Worm (Caenorhabditis elegans) whole organism, young adult: ENCODE measurements around the gene twk-42.

Experiments used
- B0035.1 ChIP-seq: sonication (generic microtip); optimal IDR thresholded peaks from 2 replicates; lab custom pipeline; 2016; ENCODE audit warnings: missing genetic modification characterization, mild to moderate bottlenecking, missing compliant biosample characterization, missing genotype, missing genetic modification reagents
- F37B4.10 ChIP-seq: fragments of 200-800 bp; sonication (Bioruptor generic); IDR thresholded peaks from 2 replicates; pipeline ENCODE4 v1.3.6; 2022; ENCODE audit warnings: missing genetic modification characterization, missing compliant biosample characterization
- Y67H2A.10 ChIP-seq: fragments of 200-800 bp; sonication (Bioruptor generic); conservative IDR thresholded peaks from 2 replicates; pipeline ENCODE4 v1.3.6; 2022; ENCODE audit warnings: missing genetic modification reagents, missing genetic modification characterization, missing compliant biosample characterization
- ama-1 ChIP-seq, 3 experiments: fragments of 150-350 bp in 1 of 3; sonication (generic microtip) in 2 of 3; optimal IDR thresholded peaks; 2 replicates each; lab custom pipeline; 2014 to 2018; ENCODE audit warnings: missing biosample characterization in 2 of 3, missing genetic modification characterization in 2 of 3, missing genetic modification reagents in 2 of 3
- athp-1 ChIP-seq: sonication (generic microtip); optimal IDR thresholded peaks from 2 replicates; lab custom pipeline; 2017; ENCODE audit warnings: mild to moderate bottlenecking, missing genetic modification characterization, missing compliant biosample characterization
- attf-6 ChIP-seq: fragments of 200-800 bp; sonication (Bioruptor generic); IDR thresholded peaks from 2 replicates; pipeline ENCODE4 v1.3.6; 2022; ENCODE audit warnings: missing genetic modification reagents, missing genetic modification characterization, missing compliant biosample characterization
- dpl-1 ChIP-seq: fragments of 150-350 bp; optimal IDR thresholded peaks from 2 replicates; lab custom pipeline; 2014; ENCODE audit warnings: missing biosample characterization, missing genetic modification reagents, missing genetic modification characterization
- nfya-1 ChIP-seq: sonication (generic microtip); optimal IDR thresholded peaks from 2 replicates; lab custom pipeline; 2017; ENCODE audit warnings: antibody characterized with exemption, missing compliant biosample characterization, missing genetic modification characterization, borderline replicate concordance; ENCODE audit not compliant: insufficient read depth
- nfyb-1 ChIP-seq: fragments of 200-800 bp; sonication (Bioruptor generic); IDR thresholded peaks from 2 replicates; pipeline ENCODE4 v1.3.6; 2022; ENCODE audit warnings: missing genetic modification reagents, missing genetic modification characterization, missing compliant biosample characterization
- snpc-4 ChIP-seq, 5 experiments: fragments of 150-350 bp in 1 of 5; sonication (generic microtip) in 4 of 5; optimal IDR thresholded peaks; 2 replicates each; lab custom pipeline; 2014 to 2018; ENCODE audit warnings: missing genetic modification characterization in 5 of 5, missing biosample characterization in 3 of 5, antibody characterized with exemption in 2 of 5, mild to moderate bottlenecking in 2 of 5, missing compliant biosample characterization in 2 of 5, missing genotype in 2 of 5, moderate library complexity in 2 of 5, missing genetic modification reagents in 1 of 5
- tbp1 ChIP-seq: fragments of 200-800 bp; sonication (Bioruptor generic); optimal IDR thresholded peaks from 2 replicates; lab custom pipeline; 2018; ENCODE audit warnings: mild to moderate bottlenecking, missing genetic modification characterization, missing compliant biosample characterization

- TF ChIP-seq B0035.1 (no peak), dpl-1 (GFP tag; lab: Kevin White, UChicago) (no peak), F37B4.10 (GFP tag; lab: Robert Waterston, UW) (no peak), nfya-1 (tag; lab: Kevin White, UChicago) (no peak), snpc-4 (GFP tag; optimal IDR thresholded peaks at IDR 0.05; lab: Kevin White, UChicago) (no peak), snpc-4 (tag; optimal IDR thresholded peaks at IDR 0.05; lab: Kevin White, UChicago) (no peak), tbp1 (GFP tag; lab: Kevin White, UChicago) (no peak), nfyb-1 (GFP tag; lab: Robert Waterston, UW) (no peak), attf-6 (no peak), Y67H2A.10 (GFP tag; lab: Robert Waterston, UW) (no peak), ama-1 (optimal IDR thresholded peaks at IDR 0.05; lab: Kevin White, UChicago) (no peak), ama-1 (GFP tag; optimal IDR thresholded peaks at IDR 0.05; lab: Kevin White, UChicago) (no peak), athp-1 (tag; lab: Kevin White, UChicago) (no peak)
Measured at ce11 chrV:17707022-17707421, 25.4 kb downstream of the twk-42 start, which contains the start of gene srh-31.
